Worm (Caenorhabditis elegans) whole organism, L3 larva: ENCODE data around the gene vps-8.

Experiments used
- R02D3.7 ChIP-seq: fragments of 150-350 bp; optimal IDR thresholded peaks from 2 replicates; lab custom pipeline; 2014; ENCODE audit warnings: missing biosample characterization, missing genetic modification characterization
- aly-2 ChIP-seq: fragments of 150-350 bp; optimal IDR thresholded peaks from 2 replicates; lab custom pipeline; 2014; ENCODE audit warnings: missing biosample characterization, missing genetic modification characterization
- ceh-16 ChIP-seq: sonication (generic microtip); optimal IDR thresholded peaks from 2 replicates; lab custom pipeline; 2017; ENCODE audit warnings: missing biosample characterization, missing genetic modification characterization
- ceh-82 ChIP-seq: fragments of 150-350 bp; optimal IDR thresholded peaks from 2 replicates; lab custom pipeline; 2014; ENCODE audit warnings: missing biosample characterization, missing genetic modification characterization
- nhr-11 ChIP-seq: fragments of 150-350 bp; optimal IDR thresholded peaks from 2 replicates; lab custom pipeline; 2014; ENCODE audit warnings: missing biosample characterization, missing genetic modification characterization
- nhr-237 ChIP-seq: fragments of 150-350 bp; optimal IDR thresholded peaks from 2 replicates; lab custom pipeline; 2014; ENCODE audit warnings: missing biosample characterization, missing genetic modification characterization
- nhr-25 ChIP-seq: sonication (generic microtip); optimal IDR thresholded peaks from 2 replicates; lab custom pipeline; 2017; ENCODE audit warnings: missing biosample characterization, missing genetic modification characterization
- nhr-43 ChIP-seq: sonication (generic microtip); optimal IDR thresholded peaks from 2 replicates; lab custom pipeline; 2016; ENCODE audit warnings: mild to moderate bottlenecking, missing genetic modification characterization, missing compliant biosample characterization; ENCODE audit not compliant: poor library complexity, severe bottlenecking
- snpc-4 ChIP-seq: fragments of 150-350 bp; optimal IDR thresholded peaks from 2 replicates; lab custom pipeline; 2014; ENCODE audit warnings: missing biosample characterization, missing genetic modification characterization
- zag-1 ChIP-seq: fragments of 150-350 bp; optimal IDR thresholded peaks from 2 replicates; lab custom pipeline; 2014; ENCODE audit warnings: missing biosample characterization, missing genetic modification characterization

ce11 chrIV:12229679-12230078 is 46.1 kb downstream of the vps-8 start, which contains the start of gene sre-18:
- TF ChIP-seq aly-2 (tag; lab: Kevin White, UChicago) (no peak), ceh-16 (tag; lab: Kevin White, UChicago) (no peak), R02D3.7 (no peak), snpc-4 (tag; lab: Kevin White, UChicago) (no peak), nhr-43 (tag; lab: Kevin White, UChicago) (no peak), zag-1 (tag; lab: Kevin White, UChicago) (no peak), ceh-82 (tag; lab: Kevin White, UChicago) (no peak), nhr-11 (tag; lab: Kevin White, UChicago) (no peak), nhr-237 (tag; lab: Kevin White, UChicago) (no peak), nhr-25 (tag; lab: Kevin White, UChicago) (no peak)
